Worm (Caenorhabditis elegans) whole organism, young adult: ENCODE data around the gene C24H12.1.
A peak's percentile ranks its signal among the peaks of the same experiment; 100 is the strongest.

Experiments used
- B0035.1 ChIP-seq: sonication (generic microtip); optimal IDR thresholded peaks from 2 replicates; lab custom pipeline; 2016; ENCODE audit warnings: missing genetic modification characterization, mild to moderate bottlenecking, missing compliant biosample characterization, missing genotype, missing genetic modification reagents
- B0261.1 ChIP-seq: sonication (generic microtip); optimal IDR thresholded peaks from 2 replicates; lab custom pipeline; 2016; ENCODE audit warnings: mild to moderate bottlenecking, missing genetic modification characterization, moderate library complexity, missing compliant biosample characterization
- D2030.7 ChIP-seq: fragments of 200-800 bp; sonication (Bioruptor generic); IDR thresholded peaks from 2 replicates; pipeline ENCODE4 v1.3.6; 2022; ENCODE audit warnings: missing genetic modification reagents, missing genetic modification characterization, missing compliant biosample characterization
- F10E7.11 ChIP-seq: sonication (generic microtip); optimal IDR thresholded peaks from 2 replicates; lab custom pipeline; 2017; ENCODE audit warnings: mild to moderate bottlenecking, missing genetic modification characterization, moderate library complexity, missing compliant biosample characterization
- F22D6.2 ChIP-seq: sonication (generic microtip); optimal IDR thresholded peaks from 2 replicates; lab custom pipeline; 2016; ENCODE audit warnings: mild to moderate bottlenecking, missing genetic modification characterization, missing compliant biosample characterization
- F23B12.7 ChIP-seq: sonication (generic microtip); optimal IDR thresholded peaks from 2 replicates; lab custom pipeline; 2017; ENCODE audit warnings: missing genetic modification characterization, mild to moderate bottlenecking, missing compliant biosample characterization, antibody characterized with exemption, moderate library complexity; ENCODE audit not compliant: insufficient read depth
- F52B5.7 ChIP-seq: sonication (generic microtip); optimal IDR thresholded peaks from 2 replicates; lab custom pipeline; 2016; ENCODE audit warnings: mild to moderate bottlenecking, missing genetic modification characterization, missing compliant biosample characterization
- K11D2.4 ChIP-seq: fragments of 200-800 bp; sonication (Bioruptor generic); IDR thresholded peaks from 2 replicates; pipeline ENCODE4 v1.3.6; 2022; ENCODE audit warnings: missing genetic modification reagents, missing genetic modification characterization, missing compliant biosample characterization
- Y53G8AR.9 ChIP-seq: fragments of 200-800 bp; sonication (Bioruptor generic); conservative IDR thresholded peaks from 2 replicates; pipeline ENCODE4 v1.3.6; 2022; ENCODE audit warnings: missing genetic modification reagents, missing genetic modification characterization, missing compliant biosample characterization
- Y56A3A.18 ChIP-seq: fragments of 200-800 bp; sonication (Bioruptor generic); IDR thresholded peaks from 2 replicates; pipeline ENCODE4 v1.3.6; 2022; ENCODE audit warnings: missing genetic modification reagents, missing genetic modification characterization, missing compliant biosample characterization
- Y67H2A.10 ChIP-seq: fragments of 200-800 bp; sonication (Bioruptor generic); conservative IDR thresholded peaks from 2 replicates; pipeline ENCODE4 v1.3.6; 2022; ENCODE audit warnings: missing genetic modification reagents, missing genetic modification characterization, missing compliant biosample characterization
- akir-1 ChIP-seq: fragments of 200-800 bp; sonication (Bioruptor generic); optimal IDR thresholded peaks from 2 replicates; lab custom pipeline; 2018; ENCODE audit warnings: mild to moderate bottlenecking, missing genetic modification characterization, moderate library complexity, missing compliant biosample characterization
- athp-1 ChIP-seq: sonication (generic microtip); optimal IDR thresholded peaks from 2 replicates; lab custom pipeline; 2017; ENCODE audit warnings: mild to moderate bottlenecking, missing genetic modification characterization, missing compliant biosample characterization
- bed-1 ChIP-seq: fragments of 200-800 bp; sonication (Bioruptor generic); IDR thresholded peaks from 2 replicates; pipeline ENCODE4 v1.3.6; 2022; ENCODE audit warnings: missing genetic modification reagents, missing genetic modification characterization, missing compliant biosample characterization
- cebp-1 ChIP-seq, 2 experiments: fragments of 200-800 bp in 1 of 2; sonication (Bioruptor generic) in 1 of 2; sonication (generic microtip) in 1 of 2; IDR thresholded peaks in 1 of 2; optimal IDR thresholded peaks in 1 of 2; 2 replicates each; pipeline versions ENCODE4 v1.3.6 to Lab custom; 2017 to 2022; ENCODE audit warnings: missing compliant biosample characterization in 2 of 2, missing genetic modification characterization in 2 of 2, mild to moderate bottlenecking in 1 of 2, missing genetic modification reagents in 1 of 2, moderate library complexity in 1 of 2
- ceh-100 ChIP-seq: fragments of 200-800 bp; sonication (Bioruptor generic); IDR thresholded peaks from 2 replicates; pipeline ENCODE4 v1.3.6; 2022; ENCODE audit warnings: missing genetic modification reagents, missing genetic modification characterization, missing compliant biosample characterization
- ceh-91 ChIP-seq: fragments of 200-800 bp; sonication (Bioruptor generic); IDR thresholded peaks from 2 replicates; pipeline ENCODE4 v1.3.6; 2022; ENCODE audit warnings: missing genetic modification reagents, missing genetic modification characterization, missing compliant biosample characterization
- dox-1 ChIP-seq: fragments of 200-800 bp; sonication (Bioruptor generic); IDR thresholded peaks from 2 replicates; pipeline ENCODE4 v1.3.6; 2022; ENCODE audit warnings: missing genetic modification reagents, missing genetic modification characterization, missing compliant biosample characterization
- efl-1 ChIP-seq: fragments of 150-350 bp; optimal IDR thresholded peaks from 2 replicates; lab custom pipeline; 2014; ENCODE audit warnings: missing biosample characterization, missing genetic modification reagents, missing genetic modification characterization
- ekl-4 ChIP-seq: fragments of 200-800 bp; sonication (Bioruptor generic); IDR thresholded peaks from 2 replicates; pipeline ENCODE4 v1.3.6; 2022; ENCODE audit warnings: missing genetic modification reagents, missing genetic modification characterization, missing compliant biosample characterization
- hmg-1.2 ChIP-seq: fragments of 200-800 bp; sonication (Bioruptor generic); IDR thresholded peaks from 2 replicates; pipeline ENCODE4 v1.3.6; 2022; ENCODE audit warnings: missing genetic modification reagents, missing genetic modification characterization, missing compliant biosample characterization
- lin-26 ChIP-seq: fragments of 200-800 bp; sonication (Bioruptor generic); IDR thresholded peaks from 2 replicates; pipeline ENCODE4 v1.3.6; 2022; ENCODE audit warnings: missing genetic modification reagents, missing genetic modification characterization, missing compliant biosample characterization
- lin-35 ChIP-seq, 3 experiments: fragments of 150-350 bp in 2 of 3; sonication (generic microtip) in 1 of 3; optimal IDR thresholded peaks; 2 replicates each; lab custom pipeline; 2014 to 2018; ENCODE audit warnings: missing biosample characterization in 3 of 3, missing genetic modification characterization in 3 of 3, missing genetic modification reagents in 3 of 3
- lin-40 ChIP-seq: sonication (generic microtip); optimal IDR thresholded peaks from 2 replicates; lab custom pipeline; 2016; ENCODE audit warnings: missing genetic modification characterization, mild to moderate bottlenecking, missing compliant biosample characterization, missing genotype, missing genetic modification reagents
- lin-54 ChIP-seq: fragments of 200-800 bp; sonication (Bioruptor generic); optimal IDR thresholded peaks from 2 replicates; lab custom pipeline; 2018; ENCODE audit warnings: mild to moderate bottlenecking, missing genetic modification characterization, missing compliant biosample characterization
- lsl-1 ChIP-seq: fragments of 200-800 bp; sonication (Bioruptor generic); optimal IDR thresholded peaks from 2 replicates; lab custom pipeline; 2018; ENCODE audit warnings: mild to moderate bottlenecking, missing genetic modification characterization, moderate library complexity, missing compliant biosample characterization
- lsy-27 ChIP-seq: sonication (generic microtip); optimal IDR thresholded peaks from 2 replicates; lab custom pipeline; 2017; ENCODE audit warnings: missing genetic modification characterization, mild to moderate bottlenecking, missing compliant biosample characterization, antibody characterized with exemption, missing genotype, borderline replicate concordance; ENCODE audit not compliant: insufficient read depth
- madf-6 ChIP-seq: fragments of 200-800 bp; sonication (Bioruptor generic); IDR thresholded peaks from 2 replicates; pipeline ENCODE4 v1.3.6; 2022; ENCODE audit warnings: missing genetic modification reagents, missing genetic modification characterization, missing compliant biosample characterization
- mes-4 ChIP-seq: sonication (generic microtip); optimal IDR thresholded peaks from 2 replicates; lab custom pipeline; 2016; ENCODE audit warnings: missing genotype, missing genetic modification characterization, missing compliant biosample characterization
- nfya-2 ChIP-seq: fragments of 200-800 bp; sonication (Bioruptor generic); IDR thresholded peaks from 2 replicates; pipeline ENCODE4 v1.3.6; 2022; ENCODE audit warnings: missing genetic modification reagents, missing genetic modification characterization, missing compliant biosample characterization
- nfyb-1 ChIP-seq: fragments of 200-800 bp; sonication (Bioruptor generic); IDR thresholded peaks from 2 replicates; pipeline ENCODE4 v1.3.6; 2022; ENCODE audit warnings: missing genetic modification reagents, missing genetic modification characterization, missing compliant biosample characterization
- nhr-179 ChIP-seq: sonication (generic microtip); optimal IDR thresholded peaks from 2 replicates; lab custom pipeline; 2016; ENCODE audit warnings: mild to moderate bottlenecking, missing genetic modification characterization, missing compliant biosample characterization
- nhr-80 ChIP-seq: sonication (generic microtip); optimal IDR thresholded peaks from 2 replicates; lab custom pipeline; 2016; ENCODE audit warnings: missing genetic modification characterization, missing compliant biosample characterization
- nhr-90 ChIP-seq: sonication (generic microtip); optimal IDR thresholded peaks from 2 replicates; lab custom pipeline; 2016; ENCODE audit warnings: missing genotype, mild to moderate bottlenecking, missing genetic modification characterization, missing compliant biosample characterization
- rec-8 ChIP-seq, 2 experiments: sonication (generic microtip); optimal IDR thresholded peaks; 2 replicates each; lab custom pipeline; 2016; ENCODE audit warnings: mild to moderate bottlenecking in 2 of 2, missing genetic modification characterization in 2 of 2, missing genetic modification reagents in 2 of 2, missing genotype in 2 of 2, missing biosample characterization in 1 of 2, missing compliant biosample characterization in 1 of 2, moderate library complexity in 1 of 2
- rpc-1 ChIP-seq, 2 experiments: fragments of 150-350 bp in 1 of 2; sonication (generic microtip) in 1 of 2; optimal IDR thresholded peaks; 2 replicates each; lab custom pipeline; 2014 to 2018; ENCODE audit warnings: missing biosample characterization in 1 of 2, missing genetic modification characterization in 1 of 2, missing genetic modification reagents in 1 of 2, missing genotype in 1 of 2
- somi-1 ChIP-seq: fragments of 200-800 bp; sonication (Bioruptor generic); optimal IDR thresholded peaks from 2 replicates; lab custom pipeline; 2018; ENCODE audit warnings: mild to moderate bottlenecking, missing genetic modification characterization, missing compliant biosample characterization
- sptf-2 ChIP-seq: fragments of 200-800 bp; sonication (Bioruptor generic); optimal IDR thresholded peaks from 2 replicates; lab custom pipeline; 2018; ENCODE audit warnings: mild to moderate bottlenecking, missing genetic modification characterization, missing compliant biosample characterization
- unc-130 ChIP-seq: sonication (generic microtip); optimal IDR thresholded peaks from 2 replicates; lab custom pipeline; 2016; ENCODE audit warnings: missing genetic modification reagents, missing genetic modification characterization, missing compliant biosample characterization
- unc-62 ChIP-seq: fragments of 150-350 bp; optimal IDR thresholded peaks from 2 replicates; lab custom pipeline; 2014; ENCODE audit warnings: missing biosample characterization, missing genetic modification reagents, missing genetic modification characterization
- xnd-1 ChIP-seq: sonication (generic microtip); optimal IDR thresholded peaks from 2 replicates; lab custom pipeline; 2016; ENCODE audit warnings: missing genotype, missing genetic modification reagents, missing genetic modification characterization, missing compliant biosample characterization
- zfh-2 ChIP-seq: fragments of 200-800 bp; sonication (Bioruptor generic); conservative IDR thresholded peaks from 2 replicates; pipeline ENCODE4 v1.3.6; 2022; ENCODE audit warnings: missing genetic modification reagents, missing genetic modification characterization, missing compliant biosample characterization
- zim-3 ChIP-seq: sonication (generic microtip); optimal IDR thresholded peaks from 2 replicates; lab custom pipeline; 2017; ENCODE audit warnings: mild to moderate bottlenecking, missing genetic modification characterization, moderate library complexity, missing compliant biosample characterization
- ztf-18 ChIP-seq: sonication (generic microtip); optimal IDR thresholded peaks from 2 replicates; lab custom pipeline; 2016; ENCODE audit warnings: missing genotype, mild to moderate bottlenecking, missing genetic modification characterization, missing compliant biosample characterization
- ztf-26 ChIP-seq: sonication (generic microtip); optimal IDR thresholded peaks from 2 replicates; lab custom pipeline; 2017; ENCODE audit warnings: missing genetic modification characterization, missing compliant biosample characterization

The C24H12.1 gene

DNA sequence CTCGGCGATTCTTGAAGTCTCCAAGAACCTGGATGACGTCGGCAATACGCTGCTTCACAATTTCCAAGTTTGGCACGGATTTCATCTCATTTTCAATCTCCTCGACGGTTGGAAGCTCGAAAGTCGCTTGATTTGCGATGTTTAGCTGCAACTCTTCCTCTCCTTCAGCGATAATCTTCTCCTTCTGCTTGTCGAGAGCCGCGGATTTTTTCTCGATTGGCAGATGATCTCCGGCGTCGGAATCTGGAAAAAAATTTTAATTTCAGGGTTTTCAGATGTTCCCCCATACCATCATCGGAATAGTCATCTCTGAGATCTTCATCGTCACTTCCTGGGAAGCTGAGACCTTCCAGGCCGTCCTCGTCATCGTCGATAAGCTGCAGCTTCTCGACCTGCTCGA is 34.1 kb downstream of the C24H12.1 start:
- TF ChIP-seq lin-40 (tag; lab: Kevin White, UChicago) (no peak), lin-35 (GFP tag; optimal IDR thresholded peaks at IDR 0.05; lab: Kevin White, UChicago) (no peak), F23B12.7 (tag; lab: Kevin White, UChicago) (no peak), akir-1 (GFP tag; lab: Kevin White, UChicago) (no peak), efl-1 (GFP tag; lab: Kevin White, UChicago) (no peak), rpc-1 (optimal IDR thresholded peaks at IDR 0.05; lab: Kevin White, UChicago) (no peak), rpc-1 (tag; optimal IDR thresholded peaks at IDR 0.05; lab: Kevin White, UChicago) (no peak), ztf-18 (tag; lab: Kevin White, UChicago) (no peak), rec-8 (tag; optimal IDR thresholded peaks at IDR 0.05; lab: Kevin White, UChicago) (no peak), nfya-2 (GFP tag; lab: Robert Waterston, UW) (no peak), Y67H2A.10 (GFP tag; lab: Robert Waterston, UW) (no peak)

DNA sequence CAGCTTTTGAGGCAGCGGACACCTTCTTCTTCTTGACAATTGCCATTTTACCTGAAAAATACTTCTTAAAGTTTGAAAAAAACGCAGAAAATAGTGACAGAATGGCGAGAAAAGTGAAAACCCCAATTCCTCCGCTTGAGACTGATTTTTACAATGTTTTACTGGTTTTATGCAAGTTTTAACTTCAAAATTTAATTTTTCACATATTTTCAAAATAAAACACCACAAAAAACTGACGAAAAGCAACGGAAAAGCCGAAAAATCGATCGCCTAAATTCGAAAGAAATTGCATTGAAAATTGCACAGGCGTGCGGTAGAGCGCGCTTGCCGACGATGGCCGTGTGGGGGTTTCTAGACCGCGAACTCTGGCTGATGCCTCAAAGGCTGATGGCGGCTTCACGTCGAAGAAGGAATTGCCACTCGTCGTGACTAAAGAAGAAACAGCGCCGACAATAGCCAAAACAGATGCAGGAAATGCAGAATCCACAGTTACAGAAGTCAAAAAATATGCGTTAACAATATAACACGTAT is 34.8 kb downstream of the C24H12.1 start, which contains the start of gene nsun-1:
TSS of gene nsun-1 (minus strand) at position 51 of the 531 bp plus-strand sequence.
- TF ChIP-seq xnd-1 (no peak), F52B5.7 (tag; lab: Kevin White, UChicago) (no peak), unc-130 (GFP tag; lab: Kevin White, UChicago) (no peak), zfh-2 (GFP tag; lab: Robert Waterston, UW) (peak; percentile 67), nhr-90 (tag; lab: Kevin White, UChicago) (no peak), ceh-100 (GFP tag; lab: Robert Waterston, UW) (no peak), ceh-91 (GFP tag; lab: Robert Waterston, UW) (peak; percentile 48; the same call in 1 of the 2 replicates), mes-4 (tag; lab: Kevin White, UChicago) (no peak), Y56A3A.18 (no peak), K11D2.4 (no peak), nhr-80 (peak; percentile 39), somi-1 (GFP tag; lab: Kevin White, UChicago) (no peak), Y67H2A.10 (GFP tag; lab: Robert Waterston, UW) (no peak), cebp-1 (GFP tag; IDR thresholded peaks at IDR 0.05; lab: Robert Waterston, UW) (no peak), cebp-1 (tag; optimal IDR thresholded peaks at IDR 0.05; lab: Kevin White, UChicago) (no peak), athp-1 (peak; percentile 16), madf-6 (no peak), zim-3 (no peak), ztf-26 (no peak), D2030.7 (GFP tag; lab: Robert Waterston, UW) (peak; percentile 51; the same call in 1 of the 2 replicates), sptf-2 (no peak), lsl-1 (peak; percentile 36), Y53G8AR.9 (GFP tag; lab: Robert Waterston, UW) (no peak), B0261.1 (no peak), ekl-4 (GFP tag; lab: Robert Waterston, UW) (no peak), unc-62 (GFP tag; lab: Kevin White, UChicago) (no peak), lin-54 (GFP tag; lab: Kevin White, UChicago) (no peak), F10E7.11 (tag; lab: Kevin White, UChicago) (no peak), nfyb-1 (GFP tag; lab: Robert Waterston, UW) (peak; percentile 35; the same call in 1 of the 2 replicates), bed-1 (GFP tag; lab: Robert Waterston, UW) (no peak), lsy-27 (tag; lab: Kevin White, UChicago) (no peak), ztf-18 (tag; lab: Kevin White, UChicago) (peak; percentile 52), nhr-179 (tag; lab: Kevin White, UChicago) (no peak), hmg-1.2 (GFP tag; lab: Robert Waterston, UW) (peak; percentile 44; the same call in 1 of the 2 replicates), F22D6.2 (tag; lab: Kevin White, UChicago) (no peak), lin-26 (no peak), dox-1 (GFP tag; lab: Robert Waterston, UW) (peak; percentile 83), nfya-2 (GFP tag; lab: Robert Waterston, UW) (no peak), B0035.1 (no peak)
